Fruit fly (Drosophila melanogaster) whole organism, embryonic: Measurements from ENCODE around the gene COX7B.

Source experiments
- Ada2b ChIP-seq: fragments of 200-800 bp; sonication (Bioruptor generic); IDR thresholded peaks from 2 replicates; pipeline ENCODE4 v1.3.6; 2022; ENCODE audit warnings: missing biosample characterization, missing genetic modification characterization
- CG10209 ChIP-seq: fragments of 200-800 bp; sonication (Bioruptor generic); optimal IDR thresholded peaks from 3 replicates; lab custom pipeline; 2017; ENCODE audit warnings: missing biosample characterization, mild to moderate bottlenecking, missing genetic modification characterization, missing genetic modification reagents
- CG1024 ChIP-seq: fragments of 200-800 bp; sonication (Bioruptor generic); IDR thresholded peaks from 2 replicates; pipeline ENCODE4 v1.3.6; 2022; ENCODE audit warnings: missing biosample characterization, missing genetic modification characterization
- CG10654 ChIP-seq: fragments of 200-800 bp; sonication (Bioruptor generic); optimal IDR thresholded peaks from 2 replicates; lab custom pipeline; 2016; ENCODE audit warnings: missing biosample characterization, missing genetic modification characterization
- CG12744 ChIP-seq: fragments of 200-800 bp; sonication (Bioruptor generic); optimal IDR thresholded peaks from 2 replicates; lab custom pipeline; 2016; ENCODE audit warnings: missing biosample characterization, missing genetic modification characterization
- CG14441 ChIP-seq: fragments of 200-800 bp; sonication (Bioruptor generic); IDR thresholded peaks from 2 replicates; pipeline ENCODE4 v1.3.6; 2022; ENCODE audit warnings: missing biosample characterization, missing genetic modification characterization
- CG1603 ChIP-seq: fragments of 200-800 bp; sonication (Bioruptor generic); optimal IDR thresholded peaks from 2 replicates; lab custom pipeline; 2019; ENCODE audit warnings: missing biosample characterization, mild to moderate bottlenecking, missing genetic modification characterization, moderate library complexity
- CG16779 ChIP-seq: fragments of 200-800 bp; sonication (Bioruptor generic); IDR thresholded peaks from 2 replicates; pipeline ENCODE4 v1.3.6; 2022; ENCODE audit warnings: missing biosample characterization, missing genetic modification characterization
- CG16813 ChIP-seq: fragments of 200-800 bp; sonication (Bioruptor generic); IDR thresholded peaks from 3 replicates; pipeline ENCODE4 v1.3.6; 2022; ENCODE audit warnings: missing biosample characterization, missing genetic modification characterization; ENCODE audit not compliant: partially characterized antibody
- CG16815 ChIP-seq: fragments of 200-800 bp; sonication (Bioruptor generic); optimal IDR thresholded peaks from 3 replicates; lab custom pipeline; 2017; ENCODE audit warnings: missing biosample characterization, mild to moderate bottlenecking, missing genetic modification characterization
- CG2120 ChIP-seq: fragments of 200-800 bp; sonication (Bioruptor generic); optimal IDR thresholded peaks from 3 replicates; lab custom pipeline; 2016; ENCODE audit warnings: missing biosample characterization, missing genetic modification characterization
- CG33557 ChIP-seq: fragments of 200-800 bp; sonication (Bioruptor generic); optimal IDR thresholded peaks from 2 replicates; lab custom pipeline; 2019; ENCODE audit warnings: missing biosample characterization, mild to moderate bottlenecking, missing genetic modification characterization, moderate library complexity
- CG4328 ChIP-seq: fragments of 200-800 bp; sonication (Bioruptor generic); optimal IDR thresholded peaks from 3 replicates; lab custom pipeline; 2017; ENCODE audit warnings: missing biosample characterization, missing genetic modification reagents, missing genetic modification characterization
- CG43689 ChIP-seq: fragments of 200-800 bp; sonication (Bioruptor generic); IDR thresholded peaks from 2 replicates; pipeline ENCODE4 v1.3.6; 2022; ENCODE audit warnings: missing biosample characterization, missing genetic modification characterization
- CG4730 ChIP-seq: fragments of 200-800 bp; sonication (Bioruptor generic); IDR thresholded peaks from 2 replicates; pipeline ENCODE4 v1.3.6; 2022; ENCODE audit warnings: missing biosample characterization, missing genetic modification characterization
- CG6272 ChIP-seq: fragments of 200-800 bp; sonication (Bioruptor generic); IDR thresholded peaks from 2 replicates; pipeline ENCODE4 v1.3.6; 2022; ENCODE audit warnings: missing biosample characterization, missing genetic modification characterization
- CG6683 ChIP-seq: fragments of 200-800 bp; sonication (Bioruptor generic); optimal IDR thresholded peaks from 2 replicates; lab custom pipeline; 2017; ENCODE audit warnings: missing biosample characterization, mild to moderate bottlenecking, missing genetic modification characterization, missing genetic modification reagents
- CG7745 ChIP-seq: fragments of 200-800 bp; sonication (Bioruptor generic); optimal IDR thresholded peaks from 2 replicates; lab custom pipeline; 2018; ENCODE audit warnings: missing biosample characterization, mild to moderate bottlenecking, missing genetic modification characterization, moderate library complexity
- CkIIα-i1 ChIP-seq: fragments of 200-800 bp; sonication (Bioruptor generic); IDR thresholded peaks from 2 replicates; pipeline ENCODE4 v1.3.6; 2022; ENCODE audit warnings: missing biosample characterization, missing genetic modification characterization
- CrebB ChIP-seq: fragments of 200-800 bp; sonication (Bioruptor generic); optimal IDR thresholded peaks from 3 replicates; lab custom pipeline; 2018; ENCODE audit warnings: missing biosample characterization, mild to moderate bottlenecking, missing genetic modification characterization
- Dek ChIP-seq: fragments of 200-800 bp; sonication (Bioruptor generic); optimal IDR thresholded peaks from 3 replicates; lab custom pipeline; 2019; ENCODE audit warnings: missing biosample characterization, mild to moderate bottlenecking, missing genetic modification characterization, moderate library complexity
- H15 ChIP-seq: fragments of 200-800 bp; sonication (Bioruptor generic); IDR thresholded peaks from 3 replicates; pipeline ENCODE4 v1.3.6; 2022; ENCODE audit warnings: missing biosample characterization, missing genetic modification characterization
- Hr78 ChIP-seq, 2 experiments: fragments of 200-800 bp in 1 of 2; fragments of >200 bp in 1 of 2; sonication (Bioruptor generic) in 1 of 2; optimal IDR thresholded peaks; 2 replicates each; lab custom pipeline; 2017 to 2019; ENCODE audit warnings: missing biosample characterization in 2 of 2, missing genetic modification characterization in 2 of 2, mild to moderate bottlenecking in 1 of 2, moderate library complexity in 1 of 2
- Med ChIP-seq: fragments of 200-800 bp; sonication (Bioruptor generic); peaks from one replicate; lab custom pipeline; 2016; ENCODE audit warnings: missing biosample characterization, missing genetic modification characterization, mild to moderate bottlenecking, inconsistent platforms, moderate library complexity
- Mrtf ChIP-seq: fragments of 200-800 bp; sonication (Bioruptor generic); IDR thresholded peaks from 3 replicates; pipeline ENCODE4 v1.3.6; 2022; ENCODE audit warnings: missing biosample characterization, missing genetic modification characterization
- NFAT ChIP-seq: fragments of 200-800 bp; sonication (Bioruptor generic); IDR thresholded peaks from 2 replicates; pipeline ENCODE4 v1.3.6; 2022; ENCODE audit warnings: missing biosample characterization, missing genetic modification characterization
- Opbp ChIP-seq: fragments of 200-800 bp; sonication (Bioruptor generic); IDR thresholded peaks from 3 replicates; pipeline ENCODE4 v1.3.6; 2022; ENCODE audit warnings: missing biosample characterization, missing genetic modification characterization; ENCODE audit not compliant: partially characterized antibody
- PHDP ChIP-seq: fragments of 200-800 bp; sonication (Bioruptor generic); optimal IDR thresholded peaks from 3 replicates; lab custom pipeline; 2018; ENCODE audit warnings: missing biosample characterization, mild to moderate bottlenecking, missing genetic modification characterization, moderate library complexity
- aop ChIP-seq: fragments of 200-800 bp; sonication (Bioruptor generic); IDR thresholded peaks from 2 replicates; pipeline ENCODE4 v1.3.6; 2022; ENCODE audit warnings: missing biosample characterization, missing genetic modification characterization
- cas ChIP-seq: fragments of 200-800 bp; sonication (Bioruptor generic); IDR thresholded peaks from 2 replicates; pipeline ENCODE4 v1.3.6; 2022; ENCODE audit warnings: missing biosample characterization, missing genetic modification characterization
- chm ChIP-seq: fragments of 200-800 bp; sonication (Bioruptor generic); IDR thresholded peaks from 2 replicates; pipeline ENCODE4 v1.3.6; 2022; ENCODE audit warnings: missing biosample characterization, missing genetic modification characterization
- dmrt11E ChIP-seq: fragments of 200-800 bp; sonication (Bioruptor generic); optimal IDR thresholded peaks from 3 replicates; lab custom pipeline; 2018; ENCODE audit warnings: missing biosample characterization, mild to moderate bottlenecking, missing genetic modification characterization, moderate library complexity
- h ChIP-seq: fragments of >200 bp; optimal IDR thresholded peaks from 2 replicates; lab custom pipeline; 2017
- hkb ChIP-seq, 2 experiments: fragments of 200-800 bp in 1 of 2; fragments of >200 bp in 1 of 2; sonication (Bioruptor generic) in 1 of 2; IDR thresholded peaks in 1 of 2; optimal IDR thresholded peaks in 1 of 2; 2 replicates each; pipeline versions ENCODE4 v1.3.6 to Lab custom; 2017 to 2022; ENCODE audit warnings: missing biosample characterization in 1 of 2, missing genetic modification characterization in 1 of 2
- kah ChIP-seq: fragments of 200-800 bp; sonication (Bioruptor generic); optimal IDR thresholded peaks from 2 replicates; lab custom pipeline; 2018; ENCODE audit warnings: missing biosample characterization, mild to moderate bottlenecking, missing genetic modification characterization
- klu ChIP-seq: fragments of 200-800 bp; sonication (Bioruptor generic); IDR thresholded peaks from 2 replicates; pipeline ENCODE4 v1.3.6; 2022; ENCODE audit warnings: missing biosample characterization, missing genetic modification characterization
- lov ChIP-seq, 2 experiments: fragments of 200-800 bp in 1 of 2; fragments of >200 bp in 1 of 2; sonication (Bioruptor generic) in 1 of 2; IDR thresholded peaks in 1 of 2; optimal IDR thresholded peaks in 1 of 2; 2 replicates in 1 of 2; 3 replicates in 1 of 2; pipeline versions ENCODE4 v1.3.6 to Lab custom; 2017 to 2022; ENCODE audit warnings: missing biosample characterization in 1 of 2, missing genetic modification characterization in 1 of 2
- nerfin-1 ChIP-seq: fragments of 200-800 bp; sonication (Bioruptor generic); optimal IDR thresholded peaks from 3 replicates; lab custom pipeline; 2019; ENCODE audit warnings: missing biosample characterization, mild to moderate bottlenecking, missing genetic modification characterization, moderate library complexity
- nom ChIP-seq: fragments of 200-800 bp; sonication (Bioruptor generic); optimal IDR thresholded peaks from 2 replicates; lab custom pipeline; 2017; ENCODE audit warnings: missing biosample characterization, missing genetic modification characterization, mild to moderate bottlenecking, moderate library complexity, missing genetic modification reagents
- onecut ChIP-seq: fragments of 200-800 bp; sonication (Bioruptor generic); IDR thresholded peaks from 2 replicates; pipeline ENCODE4 v1.3.6; 2022; ENCODE audit warnings: missing biosample characterization, missing genetic modification characterization
- pros ChIP-seq: fragments of 200-800 bp; sonication (Bioruptor generic); optimal IDR thresholded peaks from 3 replicates; lab custom pipeline; 2019; ENCODE audit warnings: missing biosample characterization, mild to moderate bottlenecking, missing genetic modification characterization, moderate library complexity
- ro ChIP-seq: fragments of 200-800 bp; sonication (Bioruptor generic); IDR thresholded peaks from 2 replicates; pipeline ENCODE4 v1.3.6; 2022; ENCODE audit warnings: missing biosample characterization, missing genetic modification characterization
- seq ChIP-seq: fragments of 200-800 bp; sonication (Bioruptor generic); IDR thresholded peaks from 2 replicates; pipeline ENCODE4 v1.3.6; 2022; ENCODE audit warnings: missing biosample characterization, missing genetic modification characterization
- sr ChIP-seq: fragments of 200-800 bp; sonication (Bioruptor generic); IDR thresholded peaks from 3 replicates; pipeline ENCODE4 v1.3.6; 2022; ENCODE audit warnings: missing biosample characterization, missing genetic modification characterization
- ssp ChIP-seq: fragments of 200-800 bp; sonication (Bioruptor generic); IDR thresholded peaks from 2 replicates; pipeline ENCODE4 v1.3.6; 2022; ENCODE audit warnings: missing biosample characterization, missing genetic modification characterization
- usp ChIP-seq: fragments of >200 bp; optimal IDR thresholded peaks from 2 replicates; lab custom pipeline; 2017; ENCODE audit warnings: missing biosample characterization, missing genetic modification characterization
- vfl ChIP-seq: fragments of 200-800 bp; sonication (Bioruptor generic); optimal IDR thresholded peaks from 2 replicates; lab custom pipeline; 2016; ENCODE audit warnings: missing biosample characterization, missing genetic modification characterization
- vnd ChIP-seq: fragments of 200-800 bp; sonication (Bioruptor generic); IDR thresholded peaks from 3 replicates; pipeline ENCODE4 v1.3.6; 2022; ENCODE audit warnings: missing biosample characterization, missing genetic modification characterization; ENCODE audit not compliant: partially characterized antibody
- wdn ChIP-seq: fragments of 200-800 bp; sonication (Bioruptor generic); IDR thresholded peaks from 2 replicates; pipeline ENCODE4 v1.3.6; 2022; ENCODE audit warnings: missing biosample characterization, missing genetic modification characterization

COX7B gene

DNA sequence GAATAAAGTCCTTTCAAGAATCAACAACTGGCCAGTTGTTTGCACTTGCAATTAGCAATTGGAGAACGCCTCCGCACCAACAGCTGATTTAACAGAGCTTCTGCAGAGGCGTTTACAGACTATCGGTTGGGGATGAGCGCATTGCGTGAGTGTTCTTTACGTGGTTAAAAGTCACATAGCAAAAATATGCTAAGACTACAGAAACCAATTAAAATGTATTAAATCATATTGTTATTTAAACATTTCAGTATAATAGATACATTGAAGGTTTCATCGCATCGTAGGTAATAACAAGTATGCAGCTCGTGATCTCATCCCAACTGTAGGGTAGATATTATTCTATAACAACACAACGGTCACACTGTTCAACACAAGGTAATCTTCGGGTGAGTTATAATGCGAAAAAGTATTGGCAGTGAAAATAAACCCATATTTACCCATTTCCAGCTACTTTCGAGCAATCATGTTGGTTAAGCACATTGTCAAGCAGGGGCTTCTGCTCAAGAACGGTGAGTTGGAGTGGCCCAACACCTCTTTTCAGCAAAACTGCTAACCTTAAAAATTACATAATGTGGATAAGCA is at the start of gene COX7B, which contains the start of gene Sec3 (continued):
- TF ChIP-seq CG10209 (GFP tag; lab: Kevin White, UChicago) (peak; percentile 49), h (lab: Kevin White, UChicago) (no peak), cas (GFP tag; lab: Robert Waterston, UW) (no peak), dmrt11E (peak; percentile 63), CG10654 (GFP tag; lab: Kevin White, UChicago) (peak; percentile 43), Mrtf (0 out of 3 replicates have a peak, but pooled peaks have one; percentile 12), ssp (GFP tag; lab: Robert Waterston, UW) (peak; percentile 28; the same call in 1 of the 2 replicates), CG1024 (GFP tag; lab: Robert Waterston, UW) (no peak), onecut (GFP tag; lab: Robert Waterston, UW) (peak; percentile 11; the same call in 1 of the 2 replicates), CrebB (peak; percentile 60), CG4328 (GFP tag; lab: Kevin White, UChicago) (peak; percentile 51), CG16779 (GFP tag; lab: Robert Waterston, UW) (no peak), vfl (peak; percentile 40), CkIIα-i1 (GFP tag; lab: Robert Waterston, UW) (no peak), nerfin-1 (tag; lab: Kevin White, UChicago) (peak; percentile 55), Ada2b (GFP tag; lab: Robert Waterston, UW) (no peak), PHDP (tag; lab: Kevin White, UChicago) (peak; percentile 66), chm (no peak), pros (GFP tag; lab: Kevin White, UChicago) (no peak), CG16815 (GFP tag; lab: Kevin White, UChicago) (peak; percentile 26), CG33557 (GFP tag; lab: Kevin White, UChicago) (peak; percentile 60), lov (optimal IDR thresholded peaks at IDR 0.05; lab: Kevin White, UChicago) (no peak), lov (GFP tag; IDR thresholded peaks at IDR 0.05; lab: Robert Waterston, UW) (no peak), Dek (tag; lab: Kevin White, UChicago) (peak; percentile 38), Hr78 (GFP tag; optimal IDR thresholded peaks at IDR 0.05; lab: Kevin White, UChicago) (no peak), aop (GFP tag; lab: Robert Waterston, UW) (no peak), vnd (GFP tag; lab: Robert Waterston, UW) (peak; percentile 91), NFAT (GFP tag; lab: Robert Waterston, UW) (peak; percentile 71), nom (GFP tag; lab: Kevin White, UChicago) (peak; percentile 15), CG14441 (GFP tag; lab: Robert Waterston, UW) (peak; percentile 50; the same call in 1 of the 2 replicates), CG6683 (peak; percentile 29), klu (peak; percentile 17; the same call in 1 of the 2 replicates), Med (GFP tag; lab: Kevin White, UChicago) (peak; percentile 93), H15 (GFP tag; lab: Robert Waterston, UW) (no peak), CG1603 (tag; lab: Kevin White, UChicago) (peak; percentile 82), CG12744 (GFP tag; lab: Kevin White, UChicago) (peak; percentile 60), CG7745 (no peak), CG4730 (GFP tag; lab: Robert Waterston, UW) (peak; percentile 56), Opbp (GFP tag; lab: Robert Waterston, UW) (peak; percentile 87), seq (no peak), CG43689 (GFP tag; lab: Robert Waterston, UW) (no peak), hkb (optimal IDR thresholded peaks at IDR 0.05; lab: Kevin White, UChicago) (peak; percentile 32), hkb (GFP tag; IDR thresholded peaks at IDR 0.05; lab: Robert Waterston, UW) (no peak), CG2120 (peak; percentile 83), wdn (GFP tag; lab: Robert Waterston, UW) (peak; percentile 64), CG16813 (GFP tag; lab: Robert Waterston, UW) (peak; percentile 95), ro (no peak), kah (GFP tag; lab: Kevin White, UChicago) (no peak), sr (GFP tag; lab: Robert Waterston, UW) (peak; percentile 59; the same call in 1 of the 3 replicates), CG6272 (GFP tag; lab: Robert Waterston, UW) (peak; percentile 70), usp (GFP tag; lab: Kevin White, UChicago) (no peak)
